Worm (Caenorhabditis elegans): ENCODE data around the gene F14D7.14.
A peak's percentile ranks its signal among the peaks of the same experiment; 100 is the strongest.

- TF ChIP-seq ama-1 (optimal IDR thresholded peaks at IDR 0.05) (peak; percentile 5), nhr-76 (tag; optimal IDR thresholded peaks at IDR 0.05) (no peak), egl-27 (tag; optimal IDR thresholded peaks at IDR 0.05) (no peak), pha-4 (tag; optimal IDR thresholded peaks at IDR 0.05) (peak; percentile 63), unc-39 (tag; optimal IDR thresholded peaks at IDR 0.05) (no peak), skn-1 (tag; optimal IDR thresholded peaks at IDR 0.05) (peak; percentile 14), fkh-2 (tag; optimal IDR thresholded peaks at IDR 0.05) (no peak), unc-62 (GFP tag; optimal IDR thresholded peaks at IDR 0.05) (no peak), lin-15B (tag; optimal IDR thresholded peaks at IDR 0.05) (peak; percentile 15), ztf-4 (tag; optimal IDR thresholded peaks at IDR 0.05) (no peak), nhr-28 (tag; optimal IDR thresholded peaks at IDR 0.05) (no peak), nhr-237 (tag; optimal IDR thresholded peaks at IDR 0.05) (no peak), nhr-12 (tag; optimal IDR thresholded peaks at IDR 0.05) (no peak)
Observed at ce11 chrV:14322743-14323142, 13.0 kb downstream of the F14D7.14 start, which contains the start of gene F47B8.3.
